Fruit fly (Drosophila melanogaster) whole organism, embryonic: ENCODE results near the gene Ptp36E.

ENCODE experiments used
- Aef1 ChIP-seq: fragments of 200-800 bp; sonication (Bioruptor generic); IDR thresholded peaks from 3 replicates; pipeline ENCODE4 v1.3.6; 2022; ENCODE audit warnings: missing biosample characterization, missing genetic modification characterization
- Blimp-1 ChIP-seq: fragments of 200-800 bp; sonication (Bioruptor generic); optimal IDR thresholded peaks from 3 replicates; lab custom pipeline; 2018; ENCODE audit warnings: missing biosample characterization, missing genetic modification characterization, mild to moderate bottlenecking, moderate library complexity, missing genetic modification reagents
- CG10209 ChIP-seq: fragments of 200-800 bp; sonication (Bioruptor generic); optimal IDR thresholded peaks from 3 replicates; lab custom pipeline; 2017; ENCODE audit warnings: missing biosample characterization, mild to moderate bottlenecking, missing genetic modification characterization, missing genetic modification reagents
- CG10321 ChIP-seq: fragments of 200-800 bp; sonication (Bioruptor generic); IDR thresholded peaks from 2 replicates; pipeline ENCODE4 v1.3.6; 2022; ENCODE audit warnings: missing biosample characterization, missing genetic modification characterization
- CG10462 ChIP-seq: fragments of 200-800 bp; sonication (Bioruptor generic); optimal IDR thresholded peaks from 2 replicates; lab custom pipeline; 2016; ENCODE audit warnings: missing biosample characterization, missing genetic modification characterization
- CG11456 ChIP-seq: fragments of 200-800 bp; sonication (Bioruptor generic); IDR thresholded peaks from 3 replicates; pipeline ENCODE4 v1.3.6; 2022; ENCODE audit warnings: missing biosample characterization, missing genetic modification characterization
- CG12769 ChIP-seq: fragments of 200-800 bp; sonication (Bioruptor generic); optimal IDR thresholded peaks from 2 replicates; lab custom pipeline; 2019; ENCODE audit warnings: missing biosample characterization, mild to moderate bottlenecking, missing genetic modification characterization, moderate library complexity
- CG13296 ChIP-seq: fragments of 200-800 bp; sonication (Bioruptor generic); optimal IDR thresholded peaks from 3 replicates; lab custom pipeline; 2018; ENCODE audit warnings: missing biosample characterization, mild to moderate bottlenecking, missing genetic modification characterization
- CG14710 ChIP-seq: fragments of 200-800 bp; sonication (Bioruptor generic); optimal IDR thresholded peaks from 3 replicates; lab custom pipeline; 2019; ENCODE audit warnings: missing biosample characterization, mild to moderate bottlenecking, missing genetic modification characterization, moderate library complexity
- CG14860 ChIP-seq: fragments of 200-800 bp; sonication (Bioruptor generic); IDR thresholded peaks from 3 replicates; pipeline ENCODE4 v1.3.6; 2022; ENCODE audit warnings: missing biosample characterization, missing genetic modification characterization; ENCODE audit not compliant: partially characterized antibody
- CG17568 ChIP-seq: fragments of 200-800 bp; sonication (Bioruptor generic); optimal IDR thresholded peaks from 2 replicates; lab custom pipeline; 2018; ENCODE audit warnings: missing biosample characterization, mild to moderate bottlenecking, missing genetic modification characterization, moderate library complexity
- CG17829 ChIP-seq: fragments of 200-800 bp; optimal IDR thresholded peaks from 2 replicates; lab custom pipeline; 2019; ENCODE audit warnings: missing biosample characterization, mild to moderate bottlenecking, missing genetic modification characterization, moderate library complexity
- CG2202 ChIP-seq: fragments of 200-800 bp; sonication (Bioruptor generic); optimal IDR thresholded peaks from 2 replicates; lab custom pipeline; 2018; ENCODE audit warnings: missing biosample characterization, mild to moderate bottlenecking, missing genetic modification characterization
- CG30431 ChIP-seq: fragments of 200-800 bp; sonication (Bioruptor generic); optimal IDR thresholded peaks from 2 replicates; lab custom pipeline; 2017; ENCODE audit warnings: missing biosample characterization, missing genetic modification characterization
- CG31224 ChIP-seq: fragments of 200-800 bp; sonication (Bioruptor generic); IDR thresholded peaks from 2 replicates; pipeline ENCODE4 v1.3.6; 2022; ENCODE audit warnings: missing biosample characterization, missing genetic modification characterization
- CG3163 ChIP-seq: fragments of 200-800 bp; sonication (Bioruptor generic); optimal IDR thresholded peaks from 3 replicates; lab custom pipeline; 2016; ENCODE audit warnings: missing biosample characterization, missing genetic modification characterization
- CG33213 ChIP-seq: fragments of 200-800 bp; sonication (Bioruptor generic); optimal IDR thresholded peaks from 3 replicates; lab custom pipeline; 2016; ENCODE audit warnings: missing biosample characterization, missing genetic modification characterization
- CG43689 ChIP-seq: fragments of 200-800 bp; sonication (Bioruptor generic); IDR thresholded peaks from 2 replicates; pipeline ENCODE4 v1.3.6; 2022; ENCODE audit warnings: missing biosample characterization, missing genetic modification characterization
- CG5180 ChIP-seq: fragments of 200-800 bp; sonication (Bioruptor generic); optimal IDR thresholded peaks from 3 replicates; lab custom pipeline; 2017; ENCODE audit warnings: missing biosample characterization, missing genetic modification characterization, mild to moderate bottlenecking, moderate library complexity, missing genetic modification reagents
- CG6683 ChIP-seq: fragments of 200-800 bp; sonication (Bioruptor generic); optimal IDR thresholded peaks from 2 replicates; lab custom pipeline; 2017; ENCODE audit warnings: missing biosample characterization, mild to moderate bottlenecking, missing genetic modification characterization, missing genetic modification reagents
- CG8924 ChIP-seq: fragments of 200-800 bp; optimal IDR thresholded peaks from 3 replicates; lab custom pipeline; 2019; ENCODE audit warnings: missing biosample characterization, mild to moderate bottlenecking, missing genetic modification characterization, moderate library complexity
- Dip2 ChIP-seq: fragments of 200-800 bp; sonication (Bioruptor generic); IDR thresholded peaks from 2 replicates; pipeline ENCODE4 v1.3.6; 2022; ENCODE audit warnings: missing biosample characterization, missing genetic modification characterization
- Ets65A ChIP-seq: fragments of 200-800 bp; sonication (Bioruptor generic); peaks from one replicate; lab custom pipeline; 2016; ENCODE audit warnings: missing biosample characterization, missing genetic modification characterization
- Fer1 ChIP-seq: fragments of 200-800 bp; sonication (Bioruptor generic); optimal IDR thresholded peaks from 2 replicates; lab custom pipeline; 2017; ENCODE audit warnings: missing biosample characterization, mild to moderate bottlenecking, missing genetic modification characterization
- Gug ChIP-seq: fragments of 200-800 bp; sonication (Bioruptor generic); IDR thresholded peaks from 4 replicates; pipeline ENCODE4 v1.3.6; 2022; ENCODE audit warnings: missing biosample characterization, missing genetic modification characterization
- Hey ChIP-seq: fragments of 200-800 bp; sonication (Bioruptor generic); optimal IDR thresholded peaks from 3 replicates; lab custom pipeline; 2018; ENCODE audit warnings: missing biosample characterization, mild to moderate bottlenecking, missing genetic modification characterization
- HmgZ ChIP-seq: fragments of 200-800 bp; sonication (Bioruptor generic); optimal IDR thresholded peaks from 2 replicates; lab custom pipeline; 2018; ENCODE audit warnings: missing biosample characterization, mild to moderate bottlenecking, missing genetic modification characterization
- Med ChIP-seq: fragments of 200-800 bp; sonication (Bioruptor generic); peaks from one replicate; lab custom pipeline; 2016; ENCODE audit warnings: missing biosample characterization, missing genetic modification characterization, mild to moderate bottlenecking, inconsistent platforms, moderate library complexity
- Myb ChIP-seq: fragments of 200-800 bp; sonication (Bioruptor generic); optimal IDR thresholded peaks from 2 replicates; lab custom pipeline; 2016; ENCODE audit warnings: missing biosample characterization, missing genetic modification characterization
- Neu2 ChIP-seq: fragments of 200-800 bp; sonication (Bioruptor generic); optimal IDR thresholded peaks from 3 replicates; lab custom pipeline; 2016; ENCODE audit warnings: missing biosample characterization, missing genetic modification characterization, borderline replicate concordance
- Oaz ChIP-seq: fragments of 200-800 bp; sonication (Bioruptor generic); IDR thresholded peaks from 2 replicates; pipeline ENCODE4 v1.3.6; 2022; ENCODE audit warnings: missing biosample characterization, missing genetic modification characterization
- Sin3A ChIP-seq: fragments of >200 bp; optimal IDR thresholded peaks from 2 replicates; lab custom pipeline; 2018
- Taf1 ChIP-seq: fragments of 200-800 bp; sonication (Bioruptor generic); IDR thresholded peaks from 2 replicates; pipeline ENCODE4 v1.3.6; 2022; ENCODE audit warnings: missing biosample characterization, missing genetic modification characterization
- ash1 ChIP-seq: fragments of 200-800 bp; sonication (Bioruptor generic); optimal IDR thresholded peaks from 2 replicates; lab custom pipeline; 2018; ENCODE audit warnings: missing biosample characterization, mild to moderate bottlenecking, missing genetic modification characterization
- az2 ChIP-seq: fragments of 200-800 bp; sonication (Bioruptor generic); optimal IDR thresholded peaks from 3 replicates; lab custom pipeline; 2016; ENCODE audit warnings: missing biosample characterization, missing genetic modification characterization
- btn ChIP-seq: fragments of 200-800 bp; sonication (Bioruptor generic); optimal IDR thresholded peaks from 2 replicates; lab custom pipeline; 2016; ENCODE audit warnings: missing biosample characterization, missing genetic modification characterization
- ci ChIP-seq: fragments of 200-800 bp; sonication (Bioruptor generic); IDR thresholded peaks from 3 replicates; pipeline ENCODE4 v1.3.6; 2022; ENCODE audit warnings: missing biosample characterization, missing genetic modification characterization
- dan ChIP-seq: fragments of 200-800 bp; sonication (Bioruptor generic); IDR thresholded peaks from 2 replicates; pipeline ENCODE4 v1.3.6; 2022; ENCODE audit warnings: missing biosample characterization, missing genetic modification characterization
- dmrt99B ChIP-seq: fragments of 200-800 bp; sonication (Bioruptor generic); optimal IDR thresholded peaks from 2 replicates; lab custom pipeline; 2018; ENCODE audit warnings: missing biosample characterization, mild to moderate bottlenecking, missing genetic modification characterization, moderate library complexity
- exex ChIP-seq: fragments of 200-800 bp; sonication (Bioruptor generic); optimal IDR thresholded peaks from 4 replicates; lab custom pipeline; 2018; ENCODE audit warnings: missing biosample characterization, mild to moderate bottlenecking, missing genetic modification characterization, moderate library complexity
- gfzf ChIP-seq: fragments of 200-800 bp; sonication (Bioruptor generic); optimal IDR thresholded peaks from 2 replicates; lab custom pipeline; 2016; ENCODE audit warnings: missing biosample characterization, mild to moderate bottlenecking, missing genetic modification characterization, moderate library complexity
- hb ChIP-seq: fragments of 200-800 bp; sonication (Bioruptor generic); IDR thresholded peaks from 3 replicates; pipeline ENCODE4 v1.3.6; 2022; ENCODE audit warnings: missing biosample characterization, missing genetic modification characterization; ENCODE audit not compliant: partially characterized antibody
- lbe ChIP-seq: fragments of 200-800 bp; sonication (Bioruptor generic); optimal IDR thresholded peaks from 2 replicates; lab custom pipeline; 2016; ENCODE audit warnings: missing biosample characterization, mild to moderate bottlenecking, missing genetic modification characterization
- lmd ChIP-seq: fragments of 200-800 bp; sonication (Bioruptor generic); IDR thresholded peaks from 2 replicates; pipeline ENCODE4 v1.3.6; 2022; ENCODE audit warnings: missing biosample characterization, missing genetic modification characterization
- nau ChIP-seq: fragments of 200-800 bp; sonication (Bioruptor generic); optimal IDR thresholded peaks from 3 replicates; lab custom pipeline; 2017; ENCODE audit warnings: missing biosample characterization, mild to moderate bottlenecking, missing genetic modification characterization, missing genetic modification reagents
- oc ChIP-seq: fragments of 200-800 bp; sonication (Bioruptor generic); optimal IDR thresholded peaks from 2 replicates; lab custom pipeline; 2018; ENCODE audit warnings: missing biosample characterization, mild to moderate bottlenecking, missing genetic modification characterization, moderate library complexity
- rib ChIP-seq: fragments of 200-800 bp; sonication (Bioruptor generic); IDR thresholded peaks from 2 replicates; pipeline ENCODE4 v1.3.6; 2022; ENCODE audit warnings: missing biosample characterization, missing genetic modification characterization
- sd ChIP-seq: fragments of 200-800 bp; sonication (Bioruptor generic); optimal IDR thresholded peaks from 3 replicates; lab custom pipeline; 2018; ENCODE audit warnings: missing biosample characterization, mild to moderate bottlenecking, missing genetic modification characterization, moderate library complexity
- sna ChIP-seq: fragments of 200-800 bp; sonication (Bioruptor generic); IDR thresholded peaks from 2 replicates; pipeline ENCODE4 v1.3.6; 2022; ENCODE audit warnings: missing biosample characterization, missing genetic modification characterization; ENCODE audit not compliant: partially characterized antibody
- tap ChIP-seq: fragments of 200-800 bp; optimal IDR thresholded peaks from 3 replicates; lab custom pipeline; 2019; ENCODE audit warnings: missing biosample characterization, mild to moderate bottlenecking, missing genetic modification characterization, moderate library complexity

Gene Ptp36E

dm6 chr2L:18137591-18138247 lies 47.1 kb downstream of the Ptp36E start, which contains the start of gene kel (continued):
- TF ChIP-seq CG6683 (GFP tag; lab: Kevin White, UChicago) (peak; percentile 32), CG10462 (GFP tag; lab: Kevin White, UChicago) (no peak), sna (GFP tag; lab: Robert Waterston, UW) (peak; percentile 59; the same call in 1 of the 2 replicates), CG8924 (peak; percentile 57), Ets65A (peak; percentile 45), CG14860 (peak; percentile 50; the same call in 2 of the 3 replicates), Neu2 (GFP tag; lab: Kevin White, UChicago) (no peak), Aef1 (GFP tag; lab: Robert Waterston, UW) (no peak), Oaz (no peak), CG43689 (no peak), dan (GFP tag; lab: Robert Waterston, UW) (no peak), rib (GFP tag; lab: Robert Waterston, UW) (peak; percentile 29; the same call in 1 of the 2 replicates), CG14710 (tag; lab: Kevin White, UChicago) (peak; percentile 70), lbe (GFP tag; lab: Kevin White, UChicago) (peak; percentile 15), exex (tag; lab: Kevin White, UChicago) (no peak), az2 (GFP tag; lab: Kevin White, UChicago) (no peak), Gug (GFP tag; lab: Robert Waterston, UW) (no peak; the same call in 3 of the 4 replicates), gfzf (GFP tag; lab: Kevin White, UChicago) (peak; percentile 85), CG17829 (peak; percentile 61), Fer1 (peak; percentile 71), Myb (GFP tag; lab: Kevin White, UChicago) (peak; percentile 21), nau (GFP tag; lab: Kevin White, UChicago) (peak; percentile 67), Sin3A (peak; percentile 28), Blimp-1 (GFP tag; lab: Kevin White, UChicago) (peak; percentile 13), CG33213 (GFP tag; lab: Kevin White, UChicago) (peak; percentile 61), hb (GFP tag; lab: Robert Waterston, UW) (peak; percentile 66; the same call in 1 of the 3 replicates), ci (GFP tag; lab: Robert Waterston, UW) (peak; percentile 75; the same call in 2 of the 3 replicates), oc (tag; lab: Kevin White, UChicago) (no peak), dmrt99B (no peak), CG13296 (GFP tag; lab: Kevin White, UChicago) (peak; percentile 79), CG3163 (peak; percentile 23), tap (no peak), Taf1 (GFP tag; lab: Robert Waterston, UW) (0 out of 2 replicates have a peak, but pooled peaks have one; percentile 7), ash1 (no peak), lmd (GFP tag; lab: Robert Waterston, UW) (no peak), Hey (tag; lab: Kevin White, UChicago) (no peak), Dip2 (GFP tag; lab: Robert Waterston, UW) (no peak), CG10209 (GFP tag; lab: Kevin White, UChicago) (peak; percentile 18), CG30431 (no peak), CG17568 (GFP tag; lab: Kevin White, UChicago) (peak; percentile 60), CG31224 (GFP tag; lab: Robert Waterston, UW) (no peak), Med (GFP tag; lab: Kevin White, UChicago) (peak; percentile 93), HmgZ (peak; percentile 77), sd (tag; lab: Kevin White, UChicago) (no peak), CG2202 (peak; percentile 40), btn (GFP tag; lab: Kevin White, UChicago) (no peak), CG5180 (peak; percentile 13), CG10321 (GFP tag; lab: Robert Waterston, UW) (no peak), CG11456 (GFP tag; lab: Robert Waterston, UW) (peak; percentile 65; the same call in 2 of the 3 replicates), CG12769 (peak; percentile 53)
